Fruit fly (Drosophila melanogaster) Kc167 (cell line): ENCODE results near the gene S6kII.

ENCODE experiments used
- Myc ChIP-seq: fragments of >200 bp; optimal IDR thresholded peaks from 2 replicates; lab custom pipeline; 2017; ENCODE audit warnings: missing external identifiers
- Sin3A ChIP-seq: fragments of >200 bp; optimal IDR thresholded peaks from 2 replicates; lab custom pipeline; 2018; ENCODE audit warnings: missing external identifiers
- h ChIP-seq: fragments of >200 bp; optimal IDR thresholded peaks from 3 replicates; lab custom pipeline; 2018; ENCODE audit warnings: missing external identifiers
- insv ChIP-seq: fragments of >200 bp; optimal IDR thresholded peaks from 3 replicates; lab custom pipeline; 2018; ENCODE audit warnings: missing external identifiers
- psq ChIP-seq: fragments of >200 bp; optimal IDR thresholded peaks from 2 replicates; lab custom pipeline; 2017; ENCODE audit warnings: missing external identifiers
- ttk ChIP-seq: sonication (Bioruptor generic); optimal IDR thresholded peaks from 2 replicates; lab custom pipeline; 2017; ENCODE audit warnings: missing external identifiers

The S6kII gene

dm6 chrX:22529664-22530321 lies at the start of gene S6kII:
Gene S6kII, plus strand, starts transcription at chrX:22529964.
- TF ChIP-seq h (lab: Kevin White, UChicago) (no peak), ttk (lab: Kevin White, UChicago) (no peak), psq (no peak), Sin3A (no peak), insv (lab: Kevin White, UChicago) (no peak), Myc (lab: Kevin White, UChicago) (no peak)

- no peak for TF ChIP-seq h (lab: Kevin White, UChicago)
- TF ChIP-seq Myc (lab: Kevin White, UChicago): no peak
- TF ChIP-seq psq: no peak
- no peak for TF ChIP-seq insv (lab: Kevin White, UChicago)
- no peak for TF ChIP-seq Sin3A
- TF ChIP-seq ttk (lab: Kevin White, UChicago): no peak
Measured at dm6 chrX:22480612-22481011, 49.2 kb upstream of the S6kII start.

dm6 chrX:22481131-22481530 lies 48.6 kb upstream of the S6kII start:
- TF ChIP-seq ttk (lab: Kevin White, UChicago) (no peak), h (lab: Kevin White, UChicago) (no peak), psq (no peak), Myc (lab: Kevin White, UChicago) (no peak), insv (lab: Kevin White, UChicago) (no peak)

- TF ChIP-seq ttk (lab: Kevin White, UChicago): no peak
- TF ChIP-seq h (lab: Kevin White, UChicago): no peak
- no peak for TF ChIP-seq Sin3A
- no peak for TF ChIP-seq Myc (lab: Kevin White, UChicago)
- no peak for TF ChIP-seq insv (lab: Kevin White, UChicago)
- TF ChIP-seq psq: no peak
Measured at dm6 chrX:22481860-22482544, 47.8 kb upstream of the S6kII start, which contains the start of the genes Cp110 and CG12576. Gene Cp110, plus strand, starts transcription at chrX:22482082. Gene CG12576, minus strand, starts transcription at chrX:22482357.

dm6 chrX:22486487-22486886 lies 43.3 kb upstream of the S6kII start:
- TF ChIP-seq h (lab: Kevin White, UChicago) (no peak), psq (no peak), ttk (lab: Kevin White, UChicago) (no peak), Sin3A (no peak), insv (lab: Kevin White, UChicago) (no peak), Myc (lab: Kevin White, UChicago) (no peak)

- TF ChIP-seq Myc (lab: Kevin White, UChicago) (no peak), ttk (lab: Kevin White, UChicago) (no peak), insv (lab: Kevin White, UChicago) (no peak), psq (no peak)
Measured at dm6 chrX:22486919-22487634, 42.7 kb upstream of the S6kII start.

dm6 chrX:22487667-22488593 lies 41.8 kb upstream of the S6kII start:
- TF ChIP-seq Sin3A: no peak
- TF ChIP-seq psq: no peak
- no peak for TF ChIP-seq ttk (lab: Kevin White, UChicago)
- TF ChIP-seq Myc (lab: Kevin White, UChicago): no peak
- TF ChIP-seq insv (lab: Kevin White, UChicago): no peak
- no peak for TF ChIP-seq h (lab: Kevin White, UChicago)

- no peak for TF ChIP-seq ttk (lab: Kevin White, UChicago)
- no peak for TF ChIP-seq Sin3A
- no peak for TF ChIP-seq psq
Measured at dm6 chrX:22490584-22490983, 39.2 kb upstream of the S6kII start.

- TF ChIP-seq ttk (lab: Kevin White, UChicago) (no peak), insv (lab: Kevin White, UChicago) (no peak), h (lab: Kevin White, UChicago) (no peak), psq (no peak), Sin3A (no peak), Myc (lab: Kevin White, UChicago) (no peak)
Measured at dm6 chrX:22491028-22491769, 38.6 kb upstream of the S6kII start.

dm6 chrX:22499557-22499956 lies 30.2 kb upstream of the S6kII start:
- no peak for TF ChIP-seq h (lab: Kevin White, UChicago)
- no peak for TF ChIP-seq ttk (lab: Kevin White, UChicago)
- TF ChIP-seq insv (lab: Kevin White, UChicago): no peak
- no peak for TF ChIP-seq Sin3A
- no peak for TF ChIP-seq Myc (lab: Kevin White, UChicago)
- no peak for TF ChIP-seq psq

dm6 chrX:22502225-22502624 lies 27.5 kb upstream of the S6kII start:
- TF ChIP-seq h (lab: Kevin White, UChicago): no peak
- no peak for TF ChIP-seq ttk (lab: Kevin White, UChicago)
